Fruit fly (Drosophila melanogaster): ENCODE data around the gene osp.

DNA sequence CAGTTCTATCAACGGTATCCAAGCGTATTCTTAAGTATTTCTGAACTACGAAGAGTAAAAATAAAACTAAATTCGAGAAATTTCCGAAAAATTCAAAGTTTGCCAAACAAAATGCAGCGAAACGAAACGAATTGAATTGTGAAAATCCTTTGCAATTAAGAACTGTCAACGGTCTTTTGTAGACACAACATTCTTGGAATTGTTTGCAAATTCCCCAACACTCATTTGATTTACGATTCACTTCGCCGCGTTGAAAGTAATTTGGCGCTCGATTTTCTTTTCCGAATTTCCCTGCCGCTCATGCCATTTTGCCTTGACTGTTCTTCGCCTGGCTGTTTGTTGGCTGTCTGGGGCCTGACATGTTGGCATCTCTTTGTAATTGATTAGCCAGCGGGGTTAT lies 132.9 kb downstream of the osp start:
- TF ChIP-seq CG8478 (optimal IDR thresholded peaks at IDR 0.05): no peak
- no peak for TF ChIP-seq EcR (GFP tag; optimal IDR thresholded peaks at IDR 0.05)
- TF ChIP-seq usp (GFP tag; optimal IDR thresholded peaks at IDR 0.05): no peak
- no peak for TF ChIP-seq psq (optimal IDR thresholded peaks at IDR 0.05)

Data from whole organism.